Fruit fly (Drosophila melanogaster) whole organism, prepupa: Measurements from ENCODE around the gene Strip.

Source experiments
- Blimp-1 ChIP-seq: fragments of 200-800 bp; sonication (Bioruptor generic); optimal IDR thresholded peaks from 3 replicates; lab custom pipeline; 2017; ENCODE audit warnings: missing biosample characterization, missing genetic modification characterization, mild to moderate bottlenecking, moderate library complexity, missing genetic modification reagents
- CG11294 ChIP-seq: fragments of 200-800 bp; sonication (Bioruptor generic); IDR thresholded peaks from 2 replicates; pipeline ENCODE4 v1.3.6; 2022; ENCODE audit warnings: missing biosample characterization, missing genetic modification characterization
- CG15336 ChIP-seq: fragments of 200-800 bp; sonication (Bioruptor generic); IDR thresholded peaks from 2 replicates; pipeline ENCODE4 v1.3.6; 2022; ENCODE audit warnings: missing biosample characterization, missing genetic modification characterization
- CG1621 ChIP-seq: fragments of 200-800 bp; sonication (Bioruptor generic); optimal IDR thresholded peaks from 3 replicates; lab custom pipeline; 2018; ENCODE audit warnings: missing biosample characterization, mild to moderate bottlenecking, missing genetic modification characterization
- CG32006 ChIP-seq: fragments of 200-800 bp; sonication (Bioruptor generic); optimal IDR thresholded peaks from 3 replicates; lab custom pipeline; 2017; ENCODE audit warnings: missing biosample characterization, mild to moderate bottlenecking, missing genetic modification characterization
- CG34406 ChIP-seq: fragments of 200-800 bp; sonication (Bioruptor generic); optimal IDR thresholded peaks from 3 replicates; lab custom pipeline; 2016; ENCODE audit warnings: missing biosample characterization, missing genetic modification characterization
- CG4318 ChIP-seq: fragments of 200-800 bp; sonication (Bioruptor generic); optimal IDR thresholded peaks from 3 replicates; lab custom pipeline; 2017; ENCODE audit warnings: missing biosample characterization, mild to moderate bottlenecking, missing genetic modification characterization
- CG6163 ChIP-seq: fragments of 200-800 bp; sonication (Bioruptor generic); IDR thresholded peaks from 3 replicates; pipeline ENCODE4 v1.3.6; 2022; ENCODE audit warnings: missing biosample characterization, missing genetic modification characterization
- CG6276 ChIP-seq: fragments of 200-800 bp; sonication (Bioruptor generic); optimal IDR thresholded peaks from 2 replicates; lab custom pipeline; 2017; ENCODE audit warnings: missing biosample characterization, mild to moderate bottlenecking, missing genetic modification characterization
- CG6854 ChIP-seq: fragments of 200-800 bp; sonication (Bioruptor generic); optimal IDR thresholded peaks from 2 replicates; lab custom pipeline; 2017; ENCODE audit warnings: missing biosample characterization, mild to moderate bottlenecking, missing genetic modification characterization
- CG8119 ChIP-seq: fragments of 200-800 bp; sonication (Bioruptor generic); IDR thresholded peaks from 3 replicates; pipeline ENCODE4 v1.3.6; 2022; ENCODE audit warnings: missing biosample characterization, missing genetic modification characterization
- CG8319 ChIP-seq: fragments of 200-800 bp; sonication (Bioruptor generic); optimal IDR thresholded peaks from 3 replicates; lab custom pipeline; 2016; ENCODE audit warnings: missing biosample characterization, missing genetic modification characterization
- CG8632 ChIP-seq: fragments of 200-800 bp; sonication (Bioruptor generic); optimal IDR thresholded peaks from 3 replicates; lab custom pipeline; 2016; ENCODE audit warnings: missing biosample characterization, missing genetic modification characterization
- CG9139 ChIP-seq: fragments of 200-800 bp; sonication (Bioruptor generic); optimal IDR thresholded peaks from 3 replicates; lab custom pipeline; 2017; ENCODE audit warnings: missing biosample characterization, mild to moderate bottlenecking, missing genetic modification characterization
- Eip78C ChIP-seq: fragments of 200-800 bp; sonication (Bioruptor generic); peaks from one replicate; lab custom pipeline; 2016; ENCODE audit warnings: missing biosample characterization, missing genetic modification characterization
- Ets96B ChIP-seq: fragments of 200-800 bp; optimal IDR thresholded peaks from 2 replicates; lab custom pipeline; 2019; ENCODE audit warnings: missing biosample characterization, mild to moderate bottlenecking, missing genetic modification characterization, moderate library complexity
- Gug ChIP-seq: fragments of 200-800 bp; sonication (Bioruptor generic); IDR thresholded peaks from 2 replicates; pipeline ENCODE4 v1.3.6; 2022; ENCODE audit warnings: missing biosample characterization, missing genetic modification characterization
- Hr4 ChIP-seq: fragments of 200-800 bp; sonication (Bioruptor generic); optimal IDR thresholded peaks from 3 replicates; lab custom pipeline; 2016; ENCODE audit warnings: missing biosample characterization, missing genetic modification characterization
- Met ChIP-seq: fragments of 200-800 bp; sonication (Bioruptor generic); optimal IDR thresholded peaks from 3 replicates; lab custom pipeline; 2016; ENCODE audit warnings: missing biosample characterization, missing genetic modification characterization
- OdsH ChIP-seq: fragments of 200-800 bp; sonication (Bioruptor generic); optimal IDR thresholded peaks from 3 replicates; lab custom pipeline; 2016; ENCODE audit warnings: missing biosample characterization, missing genetic modification characterization
- Smox ChIP-seq: fragments of 200-800 bp; sonication (Bioruptor generic); optimal IDR thresholded peaks from 3 replicates; lab custom pipeline; 2016; ENCODE audit warnings: missing biosample characterization, missing genetic modification characterization
- Sox102F ChIP-seq: fragments of 200-800 bp; sonication (Bioruptor generic); optimal IDR thresholded peaks from 2 replicates; lab custom pipeline; 2016; ENCODE audit warnings: missing biosample characterization, mild to moderate bottlenecking, missing genetic modification characterization
- Sox15 ChIP-seq: fragments of 200-800 bp; sonication (Bioruptor generic); optimal IDR thresholded peaks from 3 replicates; lab custom pipeline; 2016; ENCODE audit warnings: missing biosample characterization, missing genetic modification characterization
- acj6 ChIP-seq: fragments of 200-800 bp; sonication (Bioruptor generic); optimal IDR thresholded peaks from 3 replicates; lab custom pipeline; 2016; ENCODE audit warnings: missing biosample characterization, missing genetic modification characterization
- cyc ChIP-seq: fragments of 200-800 bp; sonication (Bioruptor generic); optimal IDR thresholded peaks from 3 replicates; lab custom pipeline; 2016; ENCODE audit warnings: missing biosample characterization, missing genetic modification characterization
- dac ChIP-seq: fragments of 200-800 bp; sonication (Bioruptor generic); optimal IDR thresholded peaks from 2 replicates; lab custom pipeline; 2017; ENCODE audit warnings: missing biosample characterization, mild to moderate bottlenecking, missing genetic modification characterization
- eg ChIP-seq: fragments of 200-800 bp; sonication (Bioruptor generic); IDR thresholded peaks from 3 replicates; pipeline ENCODE4 v1.3.6; 2022; ENCODE audit warnings: missing biosample characterization, missing genetic modification characterization
- esn ChIP-seq: fragments of 200-800 bp; sonication (Bioruptor generic); optimal IDR thresholded peaks from 2 replicates; lab custom pipeline; 2016; ENCODE audit warnings: missing biosample characterization, mild to moderate bottlenecking, missing genetic modification characterization, moderate library complexity
- fd59A ChIP-seq: fragments of 200-800 bp; sonication (Bioruptor generic); optimal IDR thresholded peaks from 2 replicates; lab custom pipeline; 2017; ENCODE audit warnings: missing biosample characterization, mild to moderate bottlenecking, missing genetic modification characterization, missing genetic modification reagents
- pdm3 ChIP-seq: fragments of 200-800 bp; sonication (Bioruptor generic); optimal IDR thresholded peaks from 3 replicates; lab custom pipeline; 2016; ENCODE audit warnings: missing biosample characterization, missing genetic modification characterization
- salr ChIP-seq, 2 experiments: fragments of 200-800 bp; sonication (Bioruptor generic); optimal IDR thresholded peaks; 3 replicates each; lab custom pipeline; 2016 to 2018; ENCODE audit warnings: missing biosample characterization in 2 of 2, missing genetic modification characterization in 2 of 2, mild to moderate bottlenecking in 1 of 2
- ss ChIP-seq, 2 experiments: fragments of 200-800 bp; sonication (Bioruptor generic); optimal IDR thresholded peaks; 2 replicates in 1 of 2; 3 replicates in 1 of 2; lab custom pipeline; 2017 to 2018; ENCODE audit warnings: mild to moderate bottlenecking in 2 of 2, missing biosample characterization in 2 of 2, missing genetic modification characterization in 2 of 2, moderate library complexity in 1 of 2
- svp ChIP-seq: fragments of 200-800 bp; sonication (Bioruptor generic); peaks from one replicate; lab custom pipeline; 2016; ENCODE audit warnings: missing biosample characterization, missing genetic modification characterization
- vri ChIP-seq: fragments of 200-800 bp; sonication (Bioruptor generic); optimal IDR thresholded peaks from 3 replicates; lab custom pipeline; 2016; ENCODE audit warnings: missing biosample characterization, mild to moderate bottlenecking, missing genetic modification characterization

Strip gene

dm6 chr3L:3284900-3285299 is 43.8 kb downstream of the Strip start (continued):
- TF ChIP-seq CG8632 (GFP tag; lab: Kevin White, UChicago) (no peak), CG6163 (GFP tag; lab: Robert Waterston, UW) (no peak), CG34406 (GFP tag; lab: Kevin White, UChicago) (no peak), cyc (GFP tag; lab: Kevin White, UChicago) (no peak), CG32006 (GFP tag; lab: Kevin White, UChicago) (peak; percentile 52), CG6854 (no peak), CG15336 (peak; percentile 41; the same call in 1 of the 2 replicates), fd59A (GFP tag; lab: Kevin White, UChicago) (no peak), Met (GFP tag; lab: Kevin White, UChicago) (no peak), CG9139 (GFP tag; lab: Kevin White, UChicago) (no peak), Eip78C (peak; percentile 69), Hr4 (peak; percentile 22), pdm3 (GFP tag; lab: Kevin White, UChicago) (no peak), ss (GFP tag; optimal IDR thresholded peaks at IDR 0.05; lab: Kevin White, UChicago) (no peak), CG8319 (GFP tag; lab: Kevin White, UChicago) (no peak), eg (0 out of 3 replicates have a peak, but pooled peaks have one; percentile 26)

dm6 chr3L:3283264-3283663 is 45.4 kb downstream of the Strip start:
- TF ChIP-seq eg (peak; percentile 41; the same call in 1 of the 3 replicates), vri (GFP tag; lab: Kevin White, UChicago) (no peak), Eip78C (peak; percentile 43), Blimp-1 (GFP tag; lab: Kevin White, UChicago) (no peak), CG6854 (no peak), salr (GFP tag; optimal IDR thresholded peaks at IDR 0.05; lab: Kevin White, UChicago) (peak in 1 of 2 experiments; percentile 16), CG1621 (tag; lab: Kevin White, UChicago) (no peak), pdm3 (GFP tag; lab: Kevin White, UChicago) (peak; percentile 4), dac (GFP tag; lab: Kevin White, UChicago) (no peak), esn (GFP tag; lab: Kevin White, UChicago) (no peak), Ets96B (no peak), CG15336 (peak; percentile 73), CG4318 (GFP tag; lab: Kevin White, UChicago) (peak; percentile 40), Sox15 (no peak), Hr4 (peak; percentile 71), CG32006 (GFP tag; lab: Kevin White, UChicago) (peak; percentile 75), CG11294 (no peak), svp (no peak), acj6 (GFP tag; lab: Kevin White, UChicago) (no peak), OdsH (peak; percentile 23), CG8119 (GFP tag; lab: Robert Waterston, UW) (peak; percentile 69), Smox (GFP tag; lab: Kevin White, UChicago) (no peak)

DNA sequence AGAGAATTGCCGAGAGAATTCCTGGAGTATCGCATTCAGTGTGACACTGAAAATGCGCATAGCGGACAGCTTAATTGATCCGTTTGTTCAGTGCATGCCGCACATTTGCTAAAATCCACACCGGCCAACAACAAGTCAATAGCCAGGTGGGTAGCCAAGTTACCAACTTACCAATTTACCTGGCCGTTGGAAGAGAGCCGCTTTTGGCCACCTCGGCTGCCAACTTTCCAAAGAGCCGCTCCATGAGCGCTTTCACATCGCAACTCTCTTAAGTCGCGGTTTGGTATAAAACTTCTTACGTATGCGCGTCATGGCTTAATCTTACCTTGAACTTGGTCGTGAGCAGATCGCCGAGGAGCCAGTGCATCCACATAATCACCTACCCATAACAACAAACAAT is 48.7 kb downstream of the Strip start, which contains the start of gene CG12017:
CG12017 (plus strand) TSS at position 310 of the 400 bp plus-strand sequence.
- TF ChIP-seq Eip78C: peak; percentile 59
- no peak for TF ChIP-seq CG15336
- no peak for TF ChIP-seq salr (GFP tag; optimal IDR thresholded peaks at IDR 0.05; lab: Kevin White, UChicago)
- TF ChIP-seq vri (GFP tag; lab: Kevin White, UChicago): no peak
- peak; percentile 10 for TF ChIP-seq Sox102F
- TF ChIP-seq CG6276 (GFP tag; lab: Kevin White, UChicago): no peak
- no peak for TF ChIP-seq CG8119 (GFP tag; lab: Robert Waterston, UW)

- TF ChIP-seq Gug (GFP tag; lab: Robert Waterston, UW) (no peak), Eip78C (peak; percentile 9)
These were observed 51.7 kb downstream of the Strip start for dm6 chr3L:3276930-3277329.
